Worm (Caenorhabditis elegans): Measurements from ENCODE around the gene nstp-9.

DNA sequence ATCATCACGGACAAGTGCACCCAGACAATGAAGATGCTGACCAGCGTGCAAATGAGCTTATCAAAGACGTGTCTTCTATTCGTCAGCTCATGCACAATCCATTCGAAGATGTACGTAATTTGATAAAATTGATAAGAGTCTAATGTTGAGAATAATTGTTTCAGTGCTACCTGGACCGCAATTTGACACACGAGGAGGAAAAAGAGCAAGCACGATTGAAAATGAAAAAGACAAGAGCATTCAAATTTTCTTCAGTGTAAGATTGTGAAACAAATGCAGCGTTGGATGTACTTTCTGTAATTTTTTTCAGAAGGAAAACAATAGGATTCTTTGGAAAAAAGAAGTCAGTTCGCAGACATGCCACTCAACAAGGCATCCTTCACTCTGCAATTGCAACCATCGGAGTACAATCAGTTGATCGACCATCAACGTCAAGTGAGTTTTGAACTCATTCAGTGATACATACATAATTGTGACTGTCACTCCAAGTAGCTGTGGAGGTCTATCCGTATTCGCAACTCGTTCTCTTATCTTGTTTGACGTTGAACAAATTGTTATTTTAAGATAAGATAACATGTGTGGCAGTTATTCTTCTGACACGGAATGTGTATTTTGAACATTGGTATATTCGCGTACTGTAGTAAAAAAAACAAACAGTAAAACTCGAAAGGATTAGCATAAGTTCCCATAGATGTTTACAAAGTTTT lies 37.6 kb upstream of the nstp-9 start:
- TF ChIP-seq unc-39 (tag; optimal IDR thresholded peaks at IDR 0.05) (no peak), nhr-76 (tag; optimal IDR thresholded peaks at IDR 0.05) (no peak)

All from whole organism, mixed stage, embryonic.